Worm (Caenorhabditis elegans): Measurements from ENCODE around the gene K02F6.4.

Gene K02F6.4

DNA sequence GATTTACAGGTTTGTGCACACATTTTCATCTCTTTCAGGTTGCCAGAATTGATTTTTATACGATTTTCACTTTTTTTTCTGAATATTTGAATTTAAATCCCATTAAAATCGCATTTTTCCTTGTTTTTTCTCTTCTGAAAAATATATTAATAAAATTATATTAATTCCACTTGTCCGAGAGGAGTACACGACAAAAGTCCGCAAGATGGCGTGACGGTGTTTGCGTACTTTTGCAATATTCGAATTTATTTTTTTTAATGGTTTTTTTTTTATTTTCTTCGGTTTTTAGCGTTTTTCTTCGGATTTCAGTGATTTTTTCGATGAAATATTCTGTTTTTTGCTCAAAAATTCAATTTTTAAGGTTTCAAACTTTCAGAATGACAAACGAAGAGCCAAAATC lies 26.6 kb downstream of the K02F6.4 start, which contains the start of gene usp-39 (continued):
- TF ChIP-seq dpl-1 (GFP tag; optimal IDR thresholded peaks at IDR 0.05) (peak; percentile 75 to 87 (median 81)), sup-37 (GFP tag; optimal IDR thresholded peaks at IDR 0.05) (peak; percentile 63), unc-86 (tag; optimal IDR thresholded peaks at IDR 0.05) (peak; percentile 80), aha-1 (tag; optimal IDR thresholded peaks at IDR 0.05) (peak; percentile 6), lin-14 (GFP tag; optimal IDR thresholded peaks at IDR 0.05) (no peak), isw-1 (GFP tag; IDR thresholded peaks at IDR 0.05) (peak; percentile 66), lin-13 (GFP tag; optimal IDR thresholded peaks at IDR 0.05) (peak; percentile 68), mab-9 (GFP tag; IDR thresholded peaks at IDR 0.05) (no peak), mdl-1 (tag; optimal IDR thresholded peaks at IDR 0.05) (peak in 1 of 2 experiments; percentile 23), nhr-19 (GFP tag; conservative IDR thresholded peaks at IDR 0.05) (peak; percentile 84), lir-3 (tag; optimal IDR thresholded peaks at IDR 0.05; ENCODE audit: poor library complexity) (no peak), C34B4.2 (tag; optimal IDR thresholded peaks at IDR 0.05) (no peak), ama-1 (optimal IDR thresholded peaks at IDR 0.05) (no peak), dsc-1 (tag; optimal IDR thresholded peaks at IDR 0.05) (no peak), alr-1 (tag; optimal IDR thresholded peaks at IDR 0.05; ENCODE audit: borderline replicate concordance) (no peak)

ce11 chrII:2570384-2570964 lies 32.2 kb downstream of the K02F6.4 start:
- TF ChIP-seq irx-1 (tag; optimal IDR thresholded peaks at IDR 0.05) (peak; percentile 29), efl-3 (GFP tag; optimal IDR thresholded peaks at IDR 0.05) (peak; percentile 23)

ce11 chrII:2578216-2578615 lies 39.9 kb downstream of the K02F6.4 start:
- no peak for TF ChIP-seq efl-1 (optimal IDR thresholded peaks at IDR 0.05)
- peak in 1 of 2 experiments; percentile 5 for TF ChIP-seq efl-1 (GFP tag; optimal IDR thresholded peaks at IDR 0.05 in 1 of 2)
- no peak for TF ChIP-seq ces-1 (GFP tag; optimal IDR thresholded peaks at IDR 0.05)

DNA sequence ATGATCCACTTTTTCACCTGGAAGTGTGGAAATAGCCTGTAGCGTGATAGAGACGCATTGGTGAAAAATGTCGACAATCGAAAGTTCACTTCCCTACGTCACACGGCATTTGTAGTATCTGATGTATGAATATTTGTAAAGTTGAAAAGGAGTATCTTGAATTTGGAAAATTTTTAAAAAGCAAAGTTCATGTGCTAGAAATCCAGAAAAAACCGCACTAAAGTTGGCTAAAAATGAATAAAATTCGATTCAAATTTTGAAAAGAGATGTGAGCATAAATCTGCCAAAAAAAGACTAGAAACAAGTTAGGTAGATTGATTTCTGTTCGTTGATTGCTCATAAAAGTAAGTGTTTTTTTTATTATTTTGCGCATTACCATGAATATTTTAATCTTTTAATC lies 44.8 kb downstream of the K02F6.4 start, which contains the start of gene sri-74:
sri-74 (minus strand) TSS at position 101 of the 400 bp plus-strand sequence.
- TF ChIP-seq hpl-2 (GFP tag; optimal IDR thresholded peaks at IDR 0.05) (no peak), ceh-90 (tag; optimal IDR thresholded peaks at IDR 0.05) (no peak), ama-1 (optimal IDR thresholded peaks at IDR 0.05) (no peak), mef-2 (tag; optimal IDR thresholded peaks at IDR 0.05) (no peak), F16B12.6 (tag; optimal IDR thresholded peaks at IDR 0.05) (no peak), zag-1 (tag; optimal IDR thresholded peaks at IDR 0.05) (no peak), efl-1 (optimal IDR thresholded peaks at IDR 0.05) (no peak), efl-1 (GFP tag; optimal IDR thresholded peaks at IDR 0.05 in 1 of 2) (no peak), aha-1 (tag; optimal IDR thresholded peaks at IDR 0.05) (no peak), grh-1 (GFP tag; IDR thresholded peaks at IDR 0.05) (no peak), ztf-4 (tag; optimal IDR thresholded peaks at IDR 0.05) (no peak), snpc-4 (tag; optimal IDR thresholded peaks at IDR 0.05) (no peak), zip-4 (GFP tag; optimal IDR thresholded peaks at IDR 0.05) (no peak), unc-62 (GFP tag; optimal IDR thresholded peaks at IDR 0.05) (no peak)

DNA sequence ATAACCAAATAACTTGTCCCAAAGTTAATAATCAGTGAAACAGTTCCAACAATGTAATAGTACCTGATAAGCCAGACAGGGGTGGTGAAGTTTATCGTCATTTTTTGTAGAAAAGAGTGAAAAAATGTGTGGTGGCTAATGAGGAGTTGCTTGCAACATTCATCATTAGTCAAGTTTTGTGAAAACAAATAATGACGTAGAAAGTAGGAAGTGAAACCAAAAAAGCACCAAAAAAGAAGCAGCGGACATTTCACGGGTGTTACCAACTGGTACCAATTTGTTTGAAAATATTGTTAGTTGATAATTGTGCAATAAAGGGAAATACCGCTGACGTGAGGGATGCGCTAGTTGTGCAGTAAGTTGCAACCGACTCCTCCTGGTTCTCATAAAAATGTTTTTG lies 47.2 kb downstream of the K02F6.4 start, which contains the start of gene sri-36:
sri-36 (minus strand) TSS at position 101 of the 400 bp plus-strand sequence.
- no peak for TF ChIP-seq lin-39 (tag; optimal IDR thresholded peaks at IDR 0.05)
- TF ChIP-seq mab-9 (GFP tag; IDR thresholded peaks at IDR 0.05): no peak
- TF ChIP-seq C16A3.4 (tag; optimal IDR thresholded peaks at IDR 0.05): no peak
- no peak for TF ChIP-seq vab-15 (tag; optimal IDR thresholded peaks at IDR 0.05)
- TF ChIP-seq ceh-8 (GFP tag; optimal IDR thresholded peaks at IDR 0.05): no peak
- no peak for TF ChIP-seq nhr-11 (tag; optimal IDR thresholded peaks at IDR 0.05)
- no peak for TF ChIP-seq alr-1 (tag; optimal IDR thresholded peaks at IDR 0.05; ENCODE audit: borderline replicate concordance)
- no peak for TF ChIP-seq aly-2 (tag; optimal IDR thresholded peaks at IDR 0.05)
- no peak for TF ChIP-seq mdl-1 (tag; optimal IDR thresholded peaks at IDR 0.05)
- TF ChIP-seq unc-130 (tag; optimal IDR thresholded peaks at IDR 0.05): no peak
- TF ChIP-seq fkh-4 (tag; optimal IDR thresholded peaks at IDR 0.05; ENCODE audit: borderline replicate concordance): no peak
- no peak for TF ChIP-seq nhr-19 (GFP tag; conservative IDR thresholded peaks at IDR 0.05)
- no peak for TF ChIP-seq swsn-7 (tag; optimal IDR thresholded peaks at IDR 0.05)
- no peak for TF ChIP-seq ceh-90 (tag; optimal IDR thresholded peaks at IDR 0.05)
- no peak for TF ChIP-seq rnt-1 (tag; optimal IDR thresholded peaks at IDR 0.05)
- no peak for TF ChIP-seq nhr-76 (tag; optimal IDR thresholded peaks at IDR 0.05)
- TF ChIP-seq pqm-1 (tag; optimal IDR thresholded peaks at IDR 0.05): no peak

All from whole organism, L1 larva.